Fruit fly (Drosophila melanogaster) whole organism, embryonic: ENCODE measurements around the gene CG9626.

Experiments used
- CG10147 ChIP-seq: fragments of 200-800 bp; sonication (Bioruptor generic); optimal IDR thresholded peaks from 2 replicates; lab custom pipeline; 2019; ENCODE audit warnings: missing biosample characterization, mild to moderate bottlenecking, missing genetic modification characterization, moderate library complexity
- CG10431 ChIP-seq: fragments of 200-800 bp; sonication (Bioruptor generic); optimal IDR thresholded peaks from 3 replicates; lab custom pipeline; 2018; ENCODE audit warnings: missing biosample characterization, mild to moderate bottlenecking, missing genetic modification characterization
- CG11085 ChIP-seq: fragments of 200-800 bp; sonication (Bioruptor generic); IDR thresholded peaks from 2 replicates; pipeline ENCODE4 v1.3.6; 2022; ENCODE audit warnings: missing biosample characterization, missing genetic modification characterization
- CG11560 ChIP-seq: fragments of 200-800 bp; sonication (Bioruptor generic); IDR thresholded peaks from 3 replicates; pipeline ENCODE4 v1.3.6; 2022; ENCODE audit warnings: missing biosample characterization, missing genetic modification characterization
- CG11723 ChIP-seq: fragments of 200-800 bp; sonication (Bioruptor generic); optimal IDR thresholded peaks from 2 replicates; lab custom pipeline; 2017; ENCODE audit warnings: missing biosample characterization, mild to moderate bottlenecking, missing genetic modification characterization
- CG12104 ChIP-seq: fragments of 200-800 bp; sonication (Bioruptor generic); optimal IDR thresholded peaks from 3 replicates; lab custom pipeline; 2016; ENCODE audit warnings: missing biosample characterization, missing genetic modification characterization
- CG12219 ChIP-seq: fragments of 200-800 bp; sonication (Bioruptor generic); optimal IDR thresholded peaks from 3 replicates; lab custom pipeline; 2018; ENCODE audit warnings: missing biosample characterization, mild to moderate bottlenecking, missing genetic modification characterization
- CG12299 ChIP-seq: fragments of 200-800 bp; sonication (Bioruptor generic); optimal IDR thresholded peaks from 2 replicates; lab custom pipeline; 2018; ENCODE audit warnings: missing biosample characterization, mild to moderate bottlenecking, missing genetic modification characterization
- CG13287 ChIP-seq: fragments of 200-800 bp; sonication (Bioruptor generic); IDR thresholded peaks from 2 replicates; pipeline ENCODE4 v1.3.6; 2022; ENCODE audit warnings: missing biosample characterization, missing genetic modification characterization; ENCODE audit not compliant: partially characterized antibody
- CG13424 ChIP-seq: fragments of 200-800 bp; sonication (Bioruptor generic); optimal IDR thresholded peaks from 2 replicates; lab custom pipeline; 2019; ENCODE audit warnings: missing biosample characterization, mild to moderate bottlenecking, missing genetic modification characterization, moderate library complexity
- CG14860 ChIP-seq: fragments of 200-800 bp; sonication (Bioruptor generic); IDR thresholded peaks from 3 replicates; pipeline ENCODE4 v1.3.6; 2022; ENCODE audit warnings: missing biosample characterization, missing genetic modification characterization; ENCODE audit not compliant: partially characterized antibody
- CG1529 ChIP-seq: fragments of 200-800 bp; sonication (Bioruptor generic); optimal IDR thresholded peaks from 3 replicates; lab custom pipeline; 2018; ENCODE audit warnings: missing biosample characterization, missing genetic modification characterization
- CG16863 ChIP-seq: fragments of 200-800 bp; sonication (Bioruptor generic); optimal IDR thresholded peaks from 3 replicates; lab custom pipeline; 2016; ENCODE audit warnings: missing biosample characterization, missing genetic modification characterization
- CG17829 ChIP-seq: fragments of 200-800 bp; optimal IDR thresholded peaks from 2 replicates; lab custom pipeline; 2019; ENCODE audit warnings: missing biosample characterization, mild to moderate bottlenecking, missing genetic modification characterization, moderate library complexity
- CG18262 ChIP-seq: fragments of 200-800 bp; optimal IDR thresholded peaks from 3 replicates; lab custom pipeline; 2019; ENCODE audit warnings: missing biosample characterization, mild to moderate bottlenecking, missing genetic modification characterization, moderate library complexity
- CG30403 ChIP-seq: fragments of 200-800 bp; sonication (Bioruptor generic); optimal IDR thresholded peaks from 3 replicates; lab custom pipeline; 2016; ENCODE audit warnings: missing biosample characterization, missing genetic modification characterization
- CG32532 ChIP-seq: fragments of 200-800 bp; sonication (Bioruptor generic); IDR thresholded peaks from 2 replicates; pipeline ENCODE4 v1.3.6; 2022; ENCODE audit warnings: missing biosample characterization, missing genetic modification characterization
- CG3281 ChIP-seq: fragments of 200-800 bp; sonication (Bioruptor generic); optimal IDR thresholded peaks from 3 replicates; lab custom pipeline; 2017; ENCODE audit warnings: missing biosample characterization, mild to moderate bottlenecking, missing genetic modification characterization
- CG5953 ChIP-seq: fragments of 200-800 bp; sonication (Bioruptor generic); IDR thresholded peaks from 2 replicates; pipeline ENCODE4 v1.3.6; 2022; ENCODE audit warnings: missing biosample characterization, missing genetic modification characterization
- CG7271 ChIP-seq: fragments of 200-800 bp; sonication (Bioruptor generic); optimal IDR thresholded peaks from 2 replicates; lab custom pipeline; 2018; ENCODE audit warnings: missing biosample characterization, mild to moderate bottlenecking, missing genetic modification characterization, moderate library complexity
- Chrac-16 ChIP-seq: fragments of 200-800 bp; sonication (Bioruptor generic); optimal IDR thresholded peaks from 3 replicates; lab custom pipeline; 2016; ENCODE audit warnings: missing biosample characterization, missing genetic modification characterization
- CrebB ChIP-seq: fragments of 200-800 bp; sonication (Bioruptor generic); optimal IDR thresholded peaks from 3 replicates; lab custom pipeline; 2018; ENCODE audit warnings: missing biosample characterization, mild to moderate bottlenecking, missing genetic modification characterization
- E2f2 ChIP-seq: fragments of 200-800 bp; sonication (Bioruptor generic); IDR thresholded peaks from 2 replicates; pipeline ENCODE4 v1.3.6; 2022; ENCODE audit warnings: missing biosample characterization, missing genetic modification characterization
- Fer1 ChIP-seq: fragments of 200-800 bp; sonication (Bioruptor generic); optimal IDR thresholded peaks from 2 replicates; lab custom pipeline; 2017; ENCODE audit warnings: missing biosample characterization, mild to moderate bottlenecking, missing genetic modification characterization
- Med ChIP-seq: fragments of 200-800 bp; sonication (Bioruptor generic); peaks from one replicate; lab custom pipeline; 2016; ENCODE audit warnings: missing biosample characterization, missing genetic modification characterization, mild to moderate bottlenecking, inconsistent platforms, moderate library complexity
- NC2β ChIP-seq: fragments of 200-800 bp; sonication (Bioruptor generic); optimal IDR thresholded peaks from 2 replicates; lab custom pipeline; 2016; ENCODE audit warnings: missing biosample characterization, missing genetic modification characterization
- Pdp1 ChIP-seq, 2 experiments: fragments of 200-800 bp; sonication (Bioruptor generic); optimal IDR thresholded peaks; 3 replicates each; lab custom pipeline; 2016; ENCODE audit warnings: missing biosample characterization in 2 of 2, missing genetic modification characterization in 2 of 2, mild to moderate bottlenecking in 1 of 2, moderate library complexity in 1 of 2
- Ravus ChIP-seq: fragments of 200-800 bp; sonication (Bioruptor generic); IDR thresholded peaks from 2 replicates; pipeline ENCODE4 v1.3.6; 2022; ENCODE audit warnings: missing biosample characterization, missing genetic modification characterization
- Sry-δ ChIP-seq: fragments of 200-800 bp; sonication (Bioruptor generic); optimal IDR thresholded peaks from 2 replicates; lab custom pipeline; 2016; ENCODE audit warnings: missing biosample characterization, missing genetic modification characterization
- bsh ChIP-seq, 2 experiments: fragments of 200-800 bp; sonication (Bioruptor generic); optimal IDR thresholded peaks; 2 replicates each; lab custom pipeline; 2017 to 2018; ENCODE audit warnings: mild to moderate bottlenecking in 2 of 2, missing biosample characterization in 2 of 2, missing genetic modification characterization in 2 of 2, moderate library complexity in 1 of 2
- dmrt11E ChIP-seq: fragments of 200-800 bp; sonication (Bioruptor generic); optimal IDR thresholded peaks from 3 replicates; lab custom pipeline; 2018; ENCODE audit warnings: missing biosample characterization, mild to moderate bottlenecking, missing genetic modification characterization, moderate library complexity
- ems ChIP-seq: fragments of 200-800 bp; sonication (Bioruptor generic); optimal IDR thresholded peaks from 3 replicates; lab custom pipeline; 2016; ENCODE audit warnings: missing biosample characterization, missing genetic modification characterization
- hbn ChIP-seq: fragments of 200-800 bp; sonication (Bioruptor generic); IDR thresholded peaks from 2 replicates; pipeline ENCODE4 v1.3.6; 2022; ENCODE audit warnings: missing biosample characterization, missing genetic modification characterization; ENCODE audit not compliant: partially characterized antibody
- insv ChIP-seq, 2 experiments: fragments of 200-800 bp; sonication (Bioruptor generic); optimal IDR thresholded peaks; 3 replicates each; lab custom pipeline; 2016 to 2018; ENCODE audit warnings: missing biosample characterization in 2 of 2, missing genetic modification characterization in 2 of 2
- phol ChIP-seq: fragments of 200-800 bp; sonication (Bioruptor generic); optimal IDR thresholded peaks from 3 replicates; lab custom pipeline; 2018; ENCODE audit warnings: missing biosample characterization, mild to moderate bottlenecking, missing genetic modification characterization, moderate library complexity
- pros ChIP-seq: fragments of 200-800 bp; sonication (Bioruptor generic); optimal IDR thresholded peaks from 3 replicates; lab custom pipeline; 2019; ENCODE audit warnings: missing biosample characterization, mild to moderate bottlenecking, missing genetic modification characterization, moderate library complexity
- pzg ChIP-seq: fragments of 200-800 bp; sonication (Bioruptor generic); optimal IDR thresholded peaks from 3 replicates; lab custom pipeline; 2018; ENCODE audit warnings: missing biosample characterization, mild to moderate bottlenecking, missing genetic modification characterization, moderate library complexity
- ranshi ChIP-seq: fragments of 200-800 bp; sonication (Bioruptor generic); IDR thresholded peaks from 2 replicates; pipeline ENCODE4 v1.3.6; 2022; ENCODE audit warnings: missing biosample characterization, missing genetic modification characterization
- salm ChIP-seq: fragments of 200-800 bp; sonication (Bioruptor generic); optimal IDR thresholded peaks from 2 replicates; lab custom pipeline; 2018; ENCODE audit warnings: missing biosample characterization, mild to moderate bottlenecking, missing genetic modification characterization
- sens ChIP-seq: fragments of 200-800 bp; sonication (Bioruptor generic); peaks from one replicate; lab custom pipeline; 2016; ENCODE audit warnings: missing biosample characterization, missing genetic modification characterization
- sima ChIP-seq: fragments of 200-800 bp; sonication (Bioruptor generic); optimal IDR thresholded peaks from 2 replicates; lab custom pipeline; 2016; ENCODE audit warnings: missing biosample characterization, missing genetic modification characterization
- stwl ChIP-seq: fragments of 200-800 bp; sonication (Bioruptor generic); optimal IDR thresholded peaks from 3 replicates; lab custom pipeline; 2018; ENCODE audit warnings: missing biosample characterization, mild to moderate bottlenecking, missing genetic modification characterization, moderate library complexity
- tio ChIP-seq: fragments of 200-800 bp; sonication (Bioruptor generic); optimal IDR thresholded peaks from 2 replicates; lab custom pipeline; 2017; ENCODE audit warnings: missing biosample characterization, missing genetic modification characterization, inconsistent platforms
- unc-4 ChIP-seq: fragments of 200-800 bp; sonication (Bioruptor generic); IDR thresholded peaks from 2 replicates; pipeline ENCODE4 v1.3.6; 2022; ENCODE audit warnings: missing biosample characterization, missing genetic modification characterization; ENCODE audit not compliant: partially characterized antibody

CG9626 gene

dm6 chr3R:8313038-8313437, 12.3 kb upstream of the CG9626 start, which contains the start of gene CG7483 (continued):
- TF ChIP-seq Med (peak; percentile 64), CG3281 (GFP tag; lab: Kevin White, UChicago) (no peak), stwl (peak; percentile 30), CrebB (tag; lab: Kevin White, UChicago) (no peak), Fer1 (GFP tag; lab: Kevin White, UChicago) (peak; percentile 26), CG30403 (GFP tag; lab: Kevin White, UChicago) (no peak), tio (GFP tag; lab: Kevin White, UChicago) (no peak), hbn (GFP tag; lab: Robert Waterston, UW) (peak; percentile 87), CG16863 (no peak), sima (GFP tag; lab: Kevin White, UChicago) (no peak), dmrt11E (tag; lab: Kevin White, UChicago) (no peak), CG14860 (GFP tag; lab: Robert Waterston, UW) (peak; percentile 74; the same call in 2 of the 3 replicates), ems (GFP tag; lab: Kevin White, UChicago) (no peak), phol (tag; lab: Kevin White, UChicago) (peak; percentile 22), CG11560 (tag; lab: Robert Waterston, UW) (no peak)

- TF ChIP-seq sens (GFP tag; lab: Kevin White, UChicago) (peak; percentile 52), pros (no peak)
- TF ChIP-seq, all 482 proteins: peak for 1
These were observed 11.3 kb upstream of the CG9626 start, which contains the start of the genes CG11694 and CG11698 for dm6 chr3R:8312037-8312436. Gene CG11694 (minus strand): TSS chr3R:8312137. Gene CG11698 (plus strand): TSS chr3R:8312188.

- TF ChIP-seq CG11085 (no peak), Med (peak; percentile 1)
These were observed 9.9 kb upstream of the CG9626 start, which contains the start of gene CG11693 for dm6 chr3R:8310678-8311077. Gene CG11693 (minus strand): TSS chr3R:8310778.

dm6 chr3R:8308515-8308959, 7.8 kb upstream of the CG9626 start, which contains the start of gene tex:
Gene tex (minus strand): TSS chr3R:8308645.
- TF ChIP-seq insv (GFP tag; optimal IDR thresholded peaks at IDR 0.05; lab: Kevin White, UChicago) (peak in 1 of 2 experiments; percentile 57), Pdp1 (GFP tag; optimal IDR thresholded peaks at IDR 0.05; lab: Kevin White, UChicago) (peak in 1 of 2 experiments; percentile 76), CG12104 (GFP tag; lab: Kevin White, UChicago) (peak; percentile 3), CG17829 (tag; lab: Kevin White, UChicago) (peak; percentile 25), CG7271 (tag; lab: Kevin White, UChicago) (peak; percentile 44), Chrac-16 (GFP tag; lab: Kevin White, UChicago) (no peak), CG12219 (GFP tag; lab: Kevin White, UChicago) (peak; percentile 31), CG13424 (tag; lab: Kevin White, UChicago) (peak; percentile 4), E2f2 (peak; percentile 98), CG18262 (tag; lab: Kevin White, UChicago) (peak; percentile 65), CG5953 (GFP tag; lab: Robert Waterston, UW) (no peak), Ravus (GFP tag; lab: Robert Waterston, UW) (no peak), CG11723 (peak; percentile 25), CG12299 (peak; percentile 13), pzg (GFP tag; lab: Kevin White, UChicago) (peak; percentile 89), ranshi (GFP tag; lab: Robert Waterston, UW) (no peak), dmrt11E (tag; lab: Kevin White, UChicago) (peak; percentile 29), CG13287 (GFP tag; lab: Robert Waterston, UW) (peak; percentile 67), CG11085 (no peak), unc-4 (GFP tag; lab: Robert Waterston, UW) (peak; percentile 50), salm (tag; lab: Kevin White, UChicago) (peak; percentile 54), stwl (peak; percentile 36), phol (tag; lab: Kevin White, UChicago) (peak; percentile 22), Sry-δ (GFP tag; lab: Kevin White, UChicago) (peak; percentile 66), CG1529 (peak; percentile 55), NC2β (peak; percentile 12), CG10431 (peak; percentile 31), CG10147 (GFP tag; lab: Kevin White, UChicago) (no peak), CG32532 (GFP tag; lab: Robert Waterston, UW) (no peak), bsh (GFP tag; optimal IDR thresholded peaks at IDR 0.05; lab: Kevin White, UChicago) (peak in 1 of 2 experiments; percentile 62)
